Worm (Caenorhabditis elegans) whole organism, L1 larva: Measurements from ENCODE around the gene cpz-2.

Experiments used
- dpl-1 ChIP-seq, 3 experiments: fragments of 150-350 bp in 2 of 3; sonication (generic microtip) in 1 of 3; optimal IDR thresholded peaks; 2 replicates each; lab custom pipeline; 2014 to 2017; ENCODE audit warnings: missing biosample characterization in 3 of 3, missing genetic modification characterization in 3 of 3, missing genetic modification reagents in 3 of 3
- fkh-10 ChIP-seq: sonication (generic microtip); optimal IDR thresholded peaks from 2 replicates; lab custom pipeline; 2017; ENCODE audit warnings: missing biosample characterization, missing genetic modification reagents, missing genetic modification characterization
- rnt-1 ChIP-seq: sonication (generic microtip); optimal IDR thresholded peaks from 2 replicates; lab custom pipeline; 2016; ENCODE audit warnings: mild to moderate bottlenecking, missing genetic modification characterization, moderate library complexity, missing compliant biosample characterization
- sup-37 ChIP-seq: fragments of 200-800 bp; sonication (Bioruptor generic); optimal IDR thresholded peaks from 2 replicates; lab custom pipeline; 2018; ENCODE audit warnings: mild to moderate bottlenecking, missing genetic modification characterization, missing compliant biosample characterization
- unc-62 ChIP-seq: fragments of 150-350 bp; optimal IDR thresholded peaks from 2 replicates; lab custom pipeline; 2014; ENCODE audit warnings: missing biosample characterization, missing genetic modification reagents, missing genetic modification characterization

ce11 chrV:13351773-13352172 is 29.2 kb upstream of the cpz-2 start:
- TF ChIP-seq fkh-10 (GFP tag; lab: Kevin White, UChicago) (no peak), dpl-1 (GFP tag; optimal IDR thresholded peaks at IDR 0.05; lab: Kevin White, UChicago) (no peak), rnt-1 (tag; lab: Kevin White, UChicago) (no peak), sup-37 (no peak), unc-62 (GFP tag; lab: Kevin White, UChicago) (no peak)
